Worm (Caenorhabditis elegans) whole organism, L2 larva: ENCODE results near the gene cutl-5.

ENCODE experiments used
- C34F6.9 ChIP-seq: fragments of 150-350 bp; optimal IDR thresholded peaks from 2 replicates; lab custom pipeline; 2014; ENCODE audit warnings: missing biosample characterization, missing genetic modification characterization
- F13H6.1 ChIP-seq: sonication (generic microtip); optimal IDR thresholded peaks from 2 replicates; lab custom pipeline; 2016; ENCODE audit warnings: missing genetic modification characterization, missing compliant biosample characterization
- R02D3.7 ChIP-seq: fragments of 150-350 bp; optimal IDR thresholded peaks from 2 replicates; lab custom pipeline; 2014; ENCODE audit warnings: missing biosample characterization, missing genetic modification characterization
- Y55F3AM.14 ChIP-seq: fragments of 200-800 bp; sonication (Bioruptor generic); optimal IDR thresholded peaks from 2 replicates; lab custom pipeline; 2018; ENCODE audit warnings: mild to moderate bottlenecking, missing genetic modification characterization, missing compliant biosample characterization
- alr-1 ChIP-seq: fragments of 150-350 bp; optimal IDR thresholded peaks from 2 replicates; lab custom pipeline; 2014; ENCODE audit warnings: missing biosample characterization, missing genetic modification characterization
- aly-2 ChIP-seq: fragments of 150-350 bp; optimal IDR thresholded peaks from 2 replicates; lab custom pipeline; 2014; ENCODE audit warnings: missing biosample characterization, missing genetic modification characterization
- blmp-1 ChIP-seq: sonication (generic microtip); optimal IDR thresholded peaks from 2 replicates; lab custom pipeline; 2017; ENCODE audit warnings: missing genetic modification characterization, mild to moderate bottlenecking, missing compliant biosample characterization, antibody characterized with exemption, moderate library complexity; ENCODE audit not compliant: insufficient read depth
- elt-1 ChIP-seq: fragments of 150-350 bp; optimal IDR thresholded peaks from 2 replicates; lab custom pipeline; 2014; ENCODE audit warnings: missing biosample characterization, missing genetic modification characterization
- fos-1 ChIP-seq: fragments of 150-350 bp; optimal IDR thresholded peaks from 2 replicates; lab custom pipeline; 2014; ENCODE audit warnings: missing biosample characterization, missing genetic modification characterization
- gmeb-1 ChIP-seq: fragments of 150-350 bp; optimal IDR thresholded peaks from 2 replicates; lab custom pipeline; 2014; ENCODE audit warnings: missing biosample characterization, missing genetic modification characterization
- lin-13 ChIP-seq: fragments of 150-350 bp; optimal IDR thresholded peaks from 2 replicates; lab custom pipeline; 2014; ENCODE audit warnings: missing biosample characterization, missing genetic modification reagents, missing genetic modification characterization
- lin-39 ChIP-seq: fragments of 150-350 bp; optimal IDR thresholded peaks from 2 replicates; lab custom pipeline; 2014; ENCODE audit warnings: missing biosample characterization, missing genetic modification reagents, missing genetic modification characterization
- lsy-2 ChIP-seq, 2 experiments: fragments of 150-350 bp in 1 of 2; sonication (generic microtip) in 1 of 2; optimal IDR thresholded peaks; 2 replicates each; lab custom pipeline; 2014 to 2017; ENCODE audit warnings: missing biosample characterization in 2 of 2, missing genetic modification characterization in 2 of 2
- mab-5 ChIP-seq: fragments of 150-350 bp; optimal IDR thresholded peaks from 2 replicates; lab custom pipeline; 2014; ENCODE audit warnings: missing biosample characterization, missing genetic modification characterization
- mdl-1 ChIP-seq, 2 experiments: fragments of 150-350 bp in 1 of 2; sonication (generic microtip) in 1 of 2; optimal IDR thresholded peaks; 2 replicates each; lab custom pipeline; 2017; ENCODE audit warnings: missing biosample characterization in 2 of 2, missing genetic modification characterization in 2 of 2
- nhr-10 ChIP-seq: sonication (generic microtip); optimal IDR thresholded peaks from 2 replicates; lab custom pipeline; 2017; ENCODE audit warnings: missing biosample characterization, missing genetic modification characterization
- nhr-11 ChIP-seq: fragments of 150-350 bp; optimal IDR thresholded peaks from 2 replicates; lab custom pipeline; 2014; ENCODE audit warnings: missing biosample characterization, missing genetic modification characterization
- nhr-129 ChIP-seq: fragments of 150-350 bp; optimal IDR thresholded peaks from 2 replicates; lab custom pipeline; 2014; ENCODE audit warnings: missing biosample characterization, missing genetic modification characterization
- nhr-21 ChIP-seq: fragments of 150-350 bp; optimal IDR thresholded peaks from 2 replicates; lab custom pipeline; 2014; ENCODE audit warnings: missing biosample characterization, missing genetic modification characterization
- nhr-23 ChIP-seq: fragments of 150-350 bp; optimal IDR thresholded peaks from 2 replicates; lab custom pipeline; 2014; ENCODE audit warnings: missing biosample characterization, missing genetic modification reagents, missing genetic modification characterization
- nhr-237 ChIP-seq: fragments of 150-350 bp; optimal IDR thresholded peaks from 2 replicates; lab custom pipeline; 2014; ENCODE audit warnings: missing biosample characterization, missing genetic modification characterization
- nhr-6 ChIP-seq: fragments of 150-350 bp; optimal IDR thresholded peaks from 2 replicates; lab custom pipeline; 2014; ENCODE audit warnings: missing biosample characterization, missing genetic modification characterization
- nhr-77 ChIP-seq: fragments of 150-350 bp; optimal IDR thresholded peaks from 2 replicates; lab custom pipeline; 2014; ENCODE audit warnings: missing biosample characterization, missing genetic modification characterization
- skn-1 ChIP-seq: sonication (generic microtip); optimal IDR thresholded peaks from 2 replicates; lab custom pipeline; 2017; ENCODE audit warnings: missing biosample characterization, missing genetic modification characterization
- sma-3 ChIP-seq: sonication (generic microtip); optimal IDR thresholded peaks from 2 replicates; lab custom pipeline; 2016; ENCODE audit warnings: missing genetic modification reagents, missing genetic modification characterization, missing compliant biosample characterization
- sma-9 ChIP-seq, 2 experiments: fragments of 150-350 bp in 1 of 2; sonication (generic microtip) in 1 of 2; optimal IDR thresholded peaks; 2 replicates each; lab custom pipeline; 2014 to 2016; ENCODE audit warnings: missing genetic modification characterization in 2 of 2, mild to moderate bottlenecking in 1 of 2, missing biosample characterization in 1 of 2, missing compliant biosample characterization in 1 of 2, missing genetic modification reagents in 1 of 2, moderate library complexity in 1 of 2
- unc-55 ChIP-seq: fragments of 150-350 bp; sonication (generic microtip); optimal IDR thresholded peaks from 3 replicates; lab custom pipeline; 2014; ENCODE audit warnings: missing biosample characterization, missing genetic modification reagents, missing genetic modification characterization
- unc-62 ChIP-seq: fragments of 150-350 bp; optimal IDR thresholded peaks from 2 replicates; lab custom pipeline; 2014; ENCODE audit warnings: missing biosample characterization, missing genetic modification reagents, missing genetic modification characterization
- zag-1 ChIP-seq: fragments of 150-350 bp; optimal IDR thresholded peaks from 2 replicates; lab custom pipeline; 2014; ENCODE audit warnings: missing biosample characterization, missing genetic modification characterization
- ztf-11 ChIP-seq: sonication (generic microtip); optimal IDR thresholded peaks from 2 replicates; lab custom pipeline; 2017; ENCODE audit warnings: missing biosample characterization, missing genetic modification characterization
- ztf-4 ChIP-seq: fragments of 150-350 bp; optimal IDR thresholded peaks from 2 replicates; lab custom pipeline; 2014; ENCODE audit warnings: missing biosample characterization, missing genetic modification characterization

cutl-5 gene

ce11 chrII:7122661-7123418 is 7.1 kb upstream of the cutl-5 start, which contains the start of gene F10E7.11:
Gene F10E7.11 (minus strand): TSS chrII:7122892.
- TF ChIP-seq unc-55 (peak; percentile 69), C34F6.9 (tag; lab: Kevin White, UChicago) (peak; percentile 20), lsy-2 (tag; optimal IDR thresholded peaks at IDR 0.05; lab: Kevin White, UChicago) (peak in 1 of 2 experiments; percentile 55), F13H6.1 (peak; percentile 8), sma-9 (GFP tag; optimal IDR thresholded peaks at IDR 0.05; lab: Kevin White, UChicago) (peak; percentile 82), sma-9 (tag; optimal IDR thresholded peaks at IDR 0.05; lab: Kevin White, UChicago) (no peak), blmp-1 (no peak), mab-5 (tag; lab: Kevin White, UChicago) (no peak)

- TF ChIP-seq sma-9 (GFP tag; optimal IDR thresholded peaks at IDR 0.05; lab: Kevin White, UChicago) = no peak
- TF ChIP-seq sma-9 (tag; optimal IDR thresholded peaks at IDR 0.05; lab: Kevin White, UChicago) = no peak
- TF ChIP-seq mdl-1 (tag; optimal IDR thresholded peaks at IDR 0.05; lab: Kevin White, UChicago) = no peak
- TF ChIP-seq sma-3 (GFP tag; lab: Kevin White, UChicago) = no peak
- no peak for TF ChIP-seq nhr-11 (tag; lab: Kevin White, UChicago)
- TF ChIP-seq unc-62 = no peak
- no peak for TF ChIP-seq elt-1 (tag; lab: Kevin White, UChicago)
These were observed 6.1 kb upstream of the cutl-5 start, which contains the start of gene F10E7.2 for ce11 chrII:7121762-7122292. Gene F10E7.2 (plus strand): TSS chrII:7122242.

- TF ChIP-seq nhr-77 (tag; lab: Kevin White, UChicago) = no peak
- TF ChIP-seq skn-1 = no peak
- TF ChIP-seq Y55F3AM.14 (GFP tag; lab: Kevin White, UChicago) = no peak
- TF ChIP-seq nhr-23 (tag; lab: Kevin White, UChicago) = no peak
- no peak for TF ChIP-seq R02D3.7
- no peak for TF ChIP-seq nhr-129
- TF ChIP-seq zag-1 (tag; lab: Kevin White, UChicago) = no peak
- TF ChIP-seq alr-1 (tag; lab: Kevin White, UChicago) = no peak
- no peak for TF ChIP-seq fos-1
- no peak for TF ChIP-seq ztf-11 (tag; lab: Kevin White, UChicago)
- TF ChIP-seq nhr-11 (tag; lab: Kevin White, UChicago) = no peak
- TF ChIP-seq, all 48 proteins: peak for 0
These were observed 3.8 kb upstream of the cutl-5 start for ce11 chrII:7119525-7119924.

DNA sequence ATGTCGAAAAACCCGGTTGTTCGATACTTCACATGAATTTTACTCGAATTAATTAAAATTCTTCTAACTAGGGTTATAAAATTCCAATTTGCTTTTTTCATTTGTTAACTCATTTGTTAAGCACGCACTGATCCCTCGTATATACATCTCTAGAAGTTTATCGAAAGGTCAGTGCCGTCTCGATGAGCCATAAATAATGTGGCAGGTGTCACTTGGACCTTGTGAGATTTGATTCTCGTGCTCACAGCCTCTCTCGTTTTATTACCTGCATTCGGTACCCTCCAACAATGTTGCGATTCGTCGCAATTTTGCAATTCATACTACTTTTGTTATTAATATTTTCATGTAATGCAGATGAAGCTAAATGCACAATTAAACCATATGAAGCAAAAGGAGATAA is 644 bp upstream of the cutl-5 start, which contains the start of gene spon-1:
Gene spon-1 (plus strand): TSS at position 208 of the 400 bp plus-strand sequence.
- TF ChIP-seq nhr-6 (tag; lab: Kevin White, UChicago) (no peak), nhr-11 (tag; lab: Kevin White, UChicago) (no peak), zag-1 (tag; lab: Kevin White, UChicago) (no peak), unc-55 (no peak), nhr-129 (no peak), sma-9 (GFP tag; optimal IDR thresholded peaks at IDR 0.05; lab: Kevin White, UChicago) (no peak), sma-9 (tag; optimal IDR thresholded peaks at IDR 0.05; lab: Kevin White, UChicago) (no peak), elt-1 (tag; lab: Kevin White, UChicago) (no peak), nhr-10 (tag; lab: Kevin White, UChicago) (no peak), lin-13 (no peak), gmeb-1 (tag; lab: Kevin White, UChicago) (no peak), nhr-237 (tag; lab: Kevin White, UChicago) (no peak), alr-1 (tag; lab: Kevin White, UChicago) (no peak), skn-1 (no peak)

- TF ChIP-seq ztf-4 (no peak), nhr-129 (no peak), skn-1 (no peak), C34F6.9 (tag; lab: Kevin White, UChicago) (no peak), Y55F3AM.14 (GFP tag; lab: Kevin White, UChicago) (no peak), unc-55 (no peak), lin-39 (tag; lab: Kevin White, UChicago) (no peak), nhr-21 (tag; lab: Kevin White, UChicago) (no peak), aly-2 (tag; lab: Kevin White, UChicago) (no peak)
These were observed 2.9 kb downstream of the cutl-5 start, which contains the start of gene F10E7.6 for ce11 chrII:7112780-7113179. Gene F10E7.6 (plus strand): TSS chrII:7113080.
